ENCODE assay signal across 1 fruit fly cellular context in the genomic region with DNA sequence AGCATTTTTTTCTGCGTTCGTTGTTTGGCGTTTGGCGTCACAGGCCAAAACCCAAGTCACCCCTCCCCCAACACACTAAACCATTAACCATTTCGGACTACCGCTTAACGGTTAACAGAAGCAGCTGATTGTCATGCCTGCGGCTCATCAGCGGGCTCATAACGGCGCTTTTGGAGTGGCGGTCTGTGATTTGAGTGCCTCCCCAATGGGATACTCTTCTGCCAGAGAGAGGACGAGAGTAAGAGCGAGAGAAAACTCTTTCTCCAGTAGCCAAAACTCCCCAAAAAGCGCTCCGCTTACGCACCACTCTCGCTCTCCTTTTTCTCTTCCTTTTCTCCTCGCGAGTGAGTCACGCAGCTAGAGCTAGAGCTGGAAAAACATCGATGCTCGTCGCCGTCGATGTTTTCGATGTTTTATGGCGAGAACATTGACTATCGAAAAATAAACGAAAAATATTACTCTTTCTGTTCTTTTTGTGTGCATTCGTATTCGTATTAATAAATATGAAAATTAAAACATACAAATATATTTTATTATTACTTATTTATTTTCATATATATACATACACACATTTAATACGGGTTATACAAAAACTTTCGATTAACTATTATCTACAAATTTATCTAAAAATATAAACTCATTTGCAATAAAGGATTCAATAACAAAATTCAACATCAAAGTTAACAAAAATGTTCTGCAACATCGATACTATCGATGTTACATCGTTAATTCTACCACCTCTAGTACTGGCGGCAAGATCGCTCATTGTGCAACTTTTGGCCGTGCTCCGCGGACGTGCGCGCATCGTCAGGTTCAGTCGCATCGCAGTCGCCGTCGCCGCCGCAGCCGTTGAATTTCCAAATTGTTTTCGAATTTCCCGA.
A peak's percentile ranks its signal among the peaks of the same experiment; 100 is the strongest.
TF ChIP-seq lines count a peak whose summit lies in the region.

Grip (plus strand) TSS at position 763 of the 881 bp plus-strand sequence.

TF ChIP-seq in whole organism, embryonic, 481 proteins besides CTCF, POLR2A, EP300 and RAD21 (continued from another document and continues in another):
- TF ChIP-seq gfzf (GFP tag; optimal IDR thresholded peaks at IDR 0.05; lab: Kevin White, UChicago) (peak; percentile 15), Dfd (GFP tag; optimal IDR thresholded peaks at IDR 0.05; lab: Kevin White, UChicago) (no peak), CG34422 (GFP tag; IDR thresholded peaks at IDR 0.05; lab: Robert Waterston, UW) (no peak), ssp (GFP tag; IDR thresholded peaks at IDR 0.05; lab: Robert Waterston, UW) (no peak), Optix (GFP tag; IDR thresholded peaks at IDR 0.05; lab: Robert Waterston, UW) (no peak), CG1602 (GFP tag; optimal IDR thresholded peaks at IDR 0.05; lab: Kevin White, UChicago) (no peak), CG31388 (GFP tag; optimal IDR thresholded peaks at IDR 0.05; lab: Kevin White, UChicago) (no peak), zen (tag; optimal IDR thresholded peaks at IDR 0.05; lab: Kevin White, UChicago) (peak; percentile 1), slou (GFP tag; optimal IDR thresholded peaks at IDR 0.05; lab: Kevin White, UChicago) (peak; percentile 1), Hr51 (GFP tag; optimal IDR thresholded peaks at IDR 0.05; lab: Kevin White, UChicago) (peak in 1 of 2 experiments; percentile 45), CG4730 (GFP tag; IDR thresholded peaks at IDR 0.05; lab: Robert Waterston, UW) (no peak), CG6254 (GFP tag; optimal IDR thresholded peaks at IDR 0.05; lab: Kevin White, UChicago) (no peak), CG6272 (GFP tag; IDR thresholded peaks at IDR 0.05; lab: Robert Waterston, UW) (no peak), ham (GFP tag; IDR thresholded peaks at IDR 0.05; lab: Robert Waterston, UW) (no peak), kni (GFP tag; optimal IDR thresholded peaks at IDR 0.05; lab: Kevin White, UChicago) (no peak), CG11696 (GFP tag; IDR thresholded peaks at IDR 0.05; lab: Robert Waterston, UW) (no peak), CG31365 (tag; optimal IDR thresholded peaks at IDR 0.05; lab: Kevin White, UChicago) (no peak), CG17328 (GFP tag; IDR thresholded peaks at IDR 0.05; lab: Robert Waterston, UW) (peak; percentile 17; the same call in 1 of the 2 replicates), CG6683 (GFP tag; optimal IDR thresholded peaks at IDR 0.05; lab: Kevin White, UChicago) (no peak), Awh (GFP tag; IDR thresholded peaks at IDR 0.05; lab: Robert Waterston, UW) (no peak), corto (GFP tag; optimal IDR thresholded peaks at IDR 0.05; lab: Kevin White, UChicago) (no peak), schlank (tag; optimal IDR thresholded peaks at IDR 0.05; lab: Kevin White, UChicago) (no peak), CG13287 (GFP tag; IDR thresholded peaks at IDR 0.05; lab: Robert Waterston, UW; ENCODE audit: partially characterized antibody) (peak; percentile 67), CG14667 (GFP tag; IDR thresholded peaks at IDR 0.05; lab: Robert Waterston, UW) (no peak), CoRest (tag; optimal IDR thresholded peaks at IDR 0.05; lab: Kevin White, UChicago) (peak; percentile 62), CG10431 (GFP tag; optimal IDR thresholded peaks at IDR 0.05; lab: Kevin White, UChicago) (no peak), CG6654 (GFP tag; optimal IDR thresholded peaks at IDR 0.05; lab: Kevin White, UChicago) (no peak), CG13775 (GFP tag; optimal IDR thresholded peaks at IDR 0.05; lab: Kevin White, UChicago) (peak; percentile 64), Drgx (GFP tag; IDR thresholded peaks at IDR 0.05; lab: Robert Waterston, UW) (0 out of 2 replicates have a peak, but pooled peaks have one; percentile 6), CG7839 (tag; optimal IDR thresholded peaks at IDR 0.05; lab: Kevin White, UChicago) (peak; percentile 38), CG5180 (GFP tag; optimal IDR thresholded peaks at IDR 0.05; lab: Kevin White, UChicago) (no peak), CG13123 (GFP tag; optimal IDR thresholded peaks at IDR 0.05; lab: Kevin White, UChicago) (no peak), CG30431 (GFP tag; optimal IDR thresholded peaks at IDR 0.05; lab: Kevin White, UChicago) (no peak), E2f2 (GFP tag; IDR thresholded peaks at IDR 0.05; lab: Robert Waterston, UW) (no peak), Tbp (GFP tag; optimal IDR thresholded peaks at IDR 0.05; lab: Kevin White, UChicago) (no peak), CG33557 (GFP tag; optimal IDR thresholded peaks at IDR 0.05; lab: Kevin White, UChicago) (peak; percentile 42), HmgD (GFP tag; optimal IDR thresholded peaks at IDR 0.05; lab: Kevin White, UChicago) (no peak), lmd (GFP tag; IDR thresholded peaks at IDR 0.05; lab: Robert Waterston, UW) (no peak), HLH4C (GFP tag; IDR thresholded peaks at IDR 0.05; lab: Robert Waterston, UW; ENCODE audit: partially characterized antibody) (peak; percentile 60; the same call in 1 of the 3 replicates), sqz (GFP tag; optimal IDR thresholded peaks at IDR 0.05; lab: Kevin White, UChicago) (no peak), CG12155 (GFP tag; optimal IDR thresholded peaks at IDR 0.05; lab: Kevin White, UChicago) (no peak), ac (GFP tag; optimal IDR thresholded peaks at IDR 0.05; lab: Kevin White, UChicago) (no peak), lab (GFP tag; optimal IDR thresholded peaks at IDR 0.05; lab: Kevin White, UChicago) (no peak), CG1529 (GFP tag; optimal IDR thresholded peaks at IDR 0.05; lab: Kevin White, UChicago) (no peak), bbx (GFP tag; IDR thresholded peaks at IDR 0.05; lab: Robert Waterston, UW; ENCODE audit: partially characterized antibody) (peak; percentile 59), Oli (tag; optimal IDR thresholded peaks at IDR 0.05; lab: Kevin White, UChicago) (peak; percentile 16), nmo (GFP tag; optimal IDR thresholded peaks at IDR 0.05; lab: Kevin White, UChicago) (peak; percentile 67), repo (GFP tag; optimal IDR thresholded peaks at IDR 0.05; lab: Kevin White, UChicago) (no peak), exex (tag; optimal IDR thresholded peaks at IDR 0.05; lab: Kevin White, UChicago) (no peak), phol (tag; optimal IDR thresholded peaks at IDR 0.05; lab: Kevin White, UChicago) (peak; percentile 49), CG14441 (GFP tag; IDR thresholded peaks at IDR 0.05; lab: Robert Waterston, UW) (no peak), CG16815 (GFP tag; optimal IDR thresholded peaks at IDR 0.05; lab: Kevin White, UChicago) (no peak), crp (GFP tag; optimal IDR thresholded peaks at IDR 0.05; lab: Kevin White, UChicago) (peak in 1 of 2 experiments; percentile 56), mirr (GFP tag; optimal IDR thresholded peaks at IDR 0.05; lab: Kevin White, UChicago) (no peak), fu2 (GFP tag; optimal IDR thresholded peaks at IDR 0.05; lab: Kevin White, UChicago) (no peak), CG8290 (GFP tag; optimal IDR thresholded peaks at IDR 0.05; lab: Kevin White, UChicago) (peak; percentile 64), CG8290 (tag; optimal IDR thresholded peaks at IDR 0.05; lab: Kevin White, UChicago) (peak in 1 of 2 experiments; percentile 30), ken (GFP tag; IDR thresholded peaks at IDR 0.05; lab: Robert Waterston, UW) (no peak), CG17912 (GFP tag; optimal IDR thresholded peaks at IDR 0.05; lab: Kevin White, UChicago) (no peak), CG12744 (GFP tag; optimal IDR thresholded peaks at IDR 0.05; lab: Kevin White, UChicago) (no peak), sc (optimal IDR thresholded peaks at IDR 0.05; lab: Kevin White, UChicago) (no peak), sc (GFP tag; optimal IDR thresholded peaks at IDR 0.05; lab: Kevin White, UChicago) (no peak), CG1647 (GFP tag; optimal IDR thresholded peaks at IDR 0.05; lab: Kevin White, UChicago) (no peak), wdn (GFP tag; IDR thresholded peaks at IDR 0.05; lab: Robert Waterston, UW) (no peak), CG32532 (GFP tag; IDR thresholded peaks at IDR 0.05; lab: Robert Waterston, UW) (no peak), sd (tag; optimal IDR thresholded peaks at IDR 0.05; lab: Kevin White, UChicago) (no peak), Hr78 (GFP tag; optimal IDR thresholded peaks at IDR 0.05; lab: Kevin White, UChicago) (peak in 1 of 2 experiments; percentile 14), CG17385 (GFP tag; optimal IDR thresholded peaks at IDR 0.05; lab: Kevin White, UChicago) (peak; percentile 19), Dref (GFP tag; IDR thresholded peaks at IDR 0.05; lab: Robert Waterston, UW) (peak; percentile 50), CG30403 (GFP tag; optimal IDR thresholded peaks at IDR 0.05; lab: Kevin White, UChicago) (peak; percentile 53), mld (GFP tag; IDR thresholded peaks at IDR 0.05; lab: Robert Waterston, UW; ENCODE audit: partially characterized antibody) (peak; percentile 62; the same call in 2 of the 3 replicates), CG14014 (GFP tag; IDR thresholded peaks at IDR 0.05; lab: Robert Waterston, UW) (no peak), otp (GFP tag; IDR thresholded peaks at IDR 0.05; lab: Robert Waterston, UW) (no peak), CG7745 (tag; optimal IDR thresholded peaks at IDR 0.05; lab: Kevin White, UChicago) (no peak), Oaz (GFP tag; IDR thresholded peaks at IDR 0.05; lab: Robert Waterston, UW) (no peak), croc (GFP tag; conservative IDR thresholded peaks at IDR 0.05; lab: Robert Waterston, UW) (no peak), CG10543 (GFP tag; optimal IDR thresholded peaks at IDR 0.05; lab: Kevin White, UChicago) (peak; percentile 21), CG17802 (tag; optimal IDR thresholded peaks at IDR 0.05; lab: Kevin White, UChicago) (no peak), CG1792 (GFP tag; optimal IDR thresholded peaks at IDR 0.05; lab: Kevin White, UChicago) (no peak), CG9817 (tag; optimal IDR thresholded peaks at IDR 0.05; lab: Kevin White, UChicago) (peak; percentile 12), CG4854 (GFP tag; optimal IDR thresholded peaks at IDR 0.05; lab: Kevin White, UChicago) (no peak), CG34376 (GFP tag; optimal IDR thresholded peaks at IDR 0.05; lab: Kevin White, UChicago) (no peak), Sry-δ (GFP tag; optimal IDR thresholded peaks at IDR 0.05; lab: Kevin White, UChicago) (peak; percentile 65), E2f1 (GFP tag; IDR thresholded peaks at IDR 0.05; lab: Robert Waterston, UW) (no peak; the same call in 1 of the 2 replicates), cg (GFP tag; optimal IDR thresholded peaks at IDR 0.05; lab: Kevin White, UChicago) (no peak), CG2129 (GFP tag; IDR thresholded peaks at IDR 0.05; lab: Robert Waterston, UW; ENCODE audit: partially characterized antibody) (peak; percentile 37; the same call in 1 of the 2 replicates), maf-S (GFP tag; optimal IDR thresholded peaks at IDR 0.05; lab: Kevin White, UChicago) (no peak), MESR4 (GFP tag; optimal IDR thresholded peaks at IDR 0.05; lab: Kevin White, UChicago) (no peak), Ets97D (GFP tag; optimal IDR thresholded peaks at IDR 0.05; lab: Kevin White, UChicago) (no peak), inv (GFP tag; IDR thresholded peaks at IDR 0.05; lab: Robert Waterston, UW; ENCODE audit: partially characterized antibody) (0 out of 2 replicates have a peak, but pooled peaks have one; percentile 41), gsb (GFP tag; IDR thresholded peaks at IDR 0.05; lab: Robert Waterston, UW) (no peak), CG1233 (GFP tag; optimal IDR thresholded peaks at IDR 0.05; lab: Kevin White, UChicago) (peak; percentile 8), D19A (tag; optimal IDR thresholded peaks at IDR 0.05; lab: Kevin White, UChicago) (peak; percentile 41), stwl (tag; optimal IDR thresholded peaks at IDR 0.05; lab: Kevin White, UChicago) (peak; percentile 27), tin (GFP tag; optimal IDR thresholded peaks at IDR 0.05; lab: Kevin White, UChicago) (peak; percentile 5), chinmo (GFP tag; IDR thresholded peaks at IDR 0.05; lab: Robert Waterston, UW; ENCODE audit: partially characterized antibody) (0 out of 4 replicates have a peak, but pooled peaks have one; percentile 11), abd-A (tag; optimal IDR thresholded peaks at IDR 0.05; lab: Kevin White, UChicago) (no peak), Usf (GFP tag; optimal IDR thresholded peaks at IDR 0.05; lab: Kevin White, UChicago) (no peak), az2 (GFP tag; optimal IDR thresholded peaks at IDR 0.05; lab: Kevin White, UChicago) (peak; percentile 30), CG1024 (GFP tag; IDR thresholded peaks at IDR 0.05; lab: Robert Waterston, UW) (no peak), YL-1 (GFP tag; optimal IDR thresholded peaks at IDR 0.05; lab: Kevin White, UChicago) (no peak), Hsf (GFP tag; optimal IDR thresholded peaks at IDR 0.05; lab: Kevin White, UChicago) (no peak), z (GFP tag; IDR thresholded peaks at IDR 0.05; lab: Robert Waterston, UW) (peak; percentile 83), CG2875 (GFP tag; optimal IDR thresholded peaks at IDR 0.05; lab: Kevin White, UChicago) (no peak), CG7357 (GFP tag; IDR thresholded peaks at IDR 0.05; lab: Robert Waterston, UW) (0 out of 3 replicates have a peak, but pooled peaks have one; percentile 20), CG11456 (GFP tag; IDR thresholded peaks at IDR 0.05; lab: Robert Waterston, UW) (no peak), CrebB (tag; optimal IDR thresholded peaks at IDR 0.05; lab: Kevin White, UChicago) (no peak), CG8089 (GFP tag; optimal IDR thresholded peaks at IDR 0.05; lab: Kevin White, UChicago) (no peak), dati (GFP tag; IDR thresholded peaks at IDR 0.05; lab: Robert Waterston, UW) (no peak), CG7372 (GFP tag; IDR thresholded peaks at IDR 0.05; lab: Robert Waterston, UW) (no peak), CG6791 (GFP tag; IDR thresholded peaks at IDR 0.05; lab: Robert Waterston, UW; ENCODE audit: partially characterized antibody) (peak; percentile 42), CG15601 (tag; optimal IDR thresholded peaks at IDR 0.05; lab: Kevin White, UChicago) (peak; percentile 4), ap (GFP tag; IDR thresholded peaks at IDR 0.05; lab: Robert Waterston, UW) (no peak), so (GFP tag; IDR thresholded peaks at IDR 0.05; lab: Robert Waterston, UW) (no peak), Sin3A (optimal IDR thresholded peaks at IDR 0.05; lab: Kevin White, UChicago) (no peak), Max (GFP tag; optimal IDR thresholded peaks at IDR 0.05; lab: Kevin White, UChicago) (peak; percentile 6), CG31441 (GFP tag; IDR thresholded peaks at IDR 0.05; lab: Robert Waterston, UW) (peak; percentile 55; the same call in 1 of the 2 replicates), CG11247 (GFP tag; IDR thresholded peaks at IDR 0.05; lab: Robert Waterston, UW) (no peak), CG14860 (GFP tag; IDR thresholded peaks at IDR 0.05; lab: Robert Waterston, UW; ENCODE audit: partially characterized antibody) (peak; percentile 63; the same call in 1 of the 3 replicates), tx (GFP tag; optimal IDR thresholded peaks at IDR 0.05; lab: Kevin White, UChicago) (no peak), Dek (tag; optimal IDR thresholded peaks at IDR 0.05; lab: Kevin White, UChicago) (no peak), dimm (GFP tag; IDR thresholded peaks at IDR 0.05; lab: Robert Waterston, UW) (no peak)
